Worm (Caenorhabditis elegans) whole organism, L3 larva: ENCODE measurements around the gene unc-68.

Source experiments
- elt-2 ChIP-seq: sonication (generic microtip); optimal IDR thresholded peaks from 2 replicates; lab custom pipeline; 2016; ENCODE audit warnings: missing genetic modification reagents, mild to moderate bottlenecking, missing genetic modification characterization, missing compliant biosample characterization
- fos-1 ChIP-seq: fragments of 150-350 bp; optimal IDR thresholded peaks from 2 replicates; lab custom pipeline; 2014; ENCODE audit warnings: missing biosample characterization, missing genetic modification characterization
- pqm-1 ChIP-seq: fragments of 150-350 bp; optimal IDR thresholded peaks from 2 replicates; lab custom pipeline; 2017; ENCODE audit warnings: missing biosample characterization, missing genetic modification characterization, inconsistent platforms
- unc-39 ChIP-seq: sonication (generic microtip); optimal IDR thresholded peaks from 4 replicates; lab custom pipeline; 2017; ENCODE audit warnings: missing biosample characterization, missing genetic modification characterization

- TF ChIP-seq fos-1 (tag; lab: Kevin White, UChicago): no peak
- TF ChIP-seq unc-39 (tag; lab: Kevin White, UChicago): no peak
- no peak for TF ChIP-seq elt-2
- no peak for TF ChIP-seq pqm-1 (tag; lab: Kevin White, UChicago)
Measured at ce11 chrV:6874735-6875134, 54.1 kb downstream of the unc-68 start.
